Worm (Caenorhabditis elegans): ENCODE data around the gene R04D3.3.

R04D3.3 gene

ce11 chrX:13305779-13306178, 15.3 kb upstream of the R04D3.3 start, which contains the start of gene srd-43:
Gene srd-43 (minus strand): TSS chrX:13305844.
- TF ChIP-seq tbx-37 (GFP tag; conservative IDR thresholded peaks at IDR 0.05) (no peak), ceh-13 (GFP tag; optimal IDR thresholded peaks at IDR 0.05) (no peak), ets-7 (tag; optimal IDR thresholded peaks at IDR 0.05) (no peak), flt-1 (GFP tag; IDR thresholded peaks at IDR 0.05) (no peak), ama-1 (optimal IDR thresholded peaks at IDR 0.05) (no peak), B0310.2 (tag; optimal IDR thresholded peaks at IDR 0.05) (no peak), ceh-36 (tag; optimal IDR thresholded peaks at IDR 0.05) (no peak), hmg-4 (GFP tag; optimal IDR thresholded peaks at IDR 0.05) (no peak), tbx-11 (GFP tag; IDR thresholded peaks at IDR 0.05) (no peak), sea-1 (GFP tag; conservative IDR thresholded peaks at IDR 0.05) (no peak), pes-1 (GFP tag; IDR thresholded peaks at IDR 0.05) (no peak), tra-4 (tag; optimal IDR thresholded peaks at IDR 0.05) (no peak), hmbx-1 (tag; optimal IDR thresholded peaks at IDR 0.05) (no peak), aly-1 (tag; optimal IDR thresholded peaks at IDR 0.05) (no peak)

- TF ChIP-seq B0310.2 (tag; optimal IDR thresholded peaks at IDR 0.05) (no peak), tra-4 (tag; optimal IDR thresholded peaks at IDR 0.05) (no peak), F13C5.2 (tag; optimal IDR thresholded peaks at IDR 0.05) (no peak), hmg-4 (GFP tag; optimal IDR thresholded peaks at IDR 0.05) (no peak), flt-1 (GFP tag; IDR thresholded peaks at IDR 0.05) (no peak), hnd-1 (tag; optimal IDR thresholded peaks at IDR 0.05) (no peak), ceh-13 (GFP tag; optimal IDR thresholded peaks at IDR 0.05) (no peak), ceh-36 (tag; optimal IDR thresholded peaks at IDR 0.05) (no peak), aly-1 (tag; optimal IDR thresholded peaks at IDR 0.05) (no peak), tbx-11 (GFP tag; IDR thresholded peaks at IDR 0.05) (no peak), ets-7 (tag; optimal IDR thresholded peaks at IDR 0.05) (no peak), ama-1 (optimal IDR thresholded peaks at IDR 0.05) (no peak), hmbx-1 (tag; optimal IDR thresholded peaks at IDR 0.05) (no peak), tbx-37 (GFP tag; conservative IDR thresholded peaks at IDR 0.05) (no peak), pes-1 (GFP tag; IDR thresholded peaks at IDR 0.05) (no peak), sea-1 (GFP tag; conservative IDR thresholded peaks at IDR 0.05) (no peak), scrt-1 (GFP tag; IDR thresholded peaks at IDR 0.05) (no peak)
Measured at ce11 chrX:13303357-13303756, 12.9 kb upstream of the R04D3.3 start, which contains the start of gene srd-42. Gene srd-42 (minus strand): TSS chrX:13303457.

DNA sequence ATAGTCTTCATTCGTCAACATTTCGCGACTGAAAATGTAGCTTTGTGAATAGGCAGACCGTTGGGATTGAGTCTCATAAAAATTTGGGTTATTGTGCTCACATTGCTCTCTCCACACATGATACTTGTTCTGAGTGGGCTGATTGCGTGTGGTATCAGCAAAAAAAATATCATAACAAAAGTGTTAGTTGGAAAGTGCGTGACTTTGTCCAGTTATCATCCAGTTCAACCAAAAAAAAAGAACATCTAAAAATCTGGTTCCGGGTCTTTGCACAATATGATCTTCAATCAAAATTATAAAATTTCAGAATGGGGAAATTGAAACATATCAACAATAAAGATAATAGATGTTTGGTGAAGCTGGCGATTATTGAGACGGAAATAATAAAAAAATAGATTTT, 10.1 kb upstream of the R04D3.3 start, which contains the start of gene srd-39:
srd-39 (minus strand) TSS at position 101 of the 400 bp plus-strand sequence.
- TF ChIP-seq F13C5.2 (tag; optimal IDR thresholded peaks at IDR 0.05) (no peak), hmg-4 (GFP tag; optimal IDR thresholded peaks at IDR 0.05) (no peak), hnd-1 (tag; optimal IDR thresholded peaks at IDR 0.05) (no peak), pes-1 (GFP tag; IDR thresholded peaks at IDR 0.05) (no peak), flt-1 (GFP tag; IDR thresholded peaks at IDR 0.05) (no peak), tbx-11 (GFP tag; IDR thresholded peaks at IDR 0.05) (no peak), hmbx-1 (tag; optimal IDR thresholded peaks at IDR 0.05) (no peak), ama-1 (optimal IDR thresholded peaks at IDR 0.05) (no peak), ceh-13 (GFP tag; optimal IDR thresholded peaks at IDR 0.05) (no peak), ceh-36 (tag; optimal IDR thresholded peaks at IDR 0.05) (no peak), tra-4 (tag; optimal IDR thresholded peaks at IDR 0.05) (no peak), tbx-37 (GFP tag; conservative IDR thresholded peaks at IDR 0.05) (no peak), scrt-1 (GFP tag; IDR thresholded peaks at IDR 0.05) (no peak), ets-7 (tag; optimal IDR thresholded peaks at IDR 0.05) (no peak), sea-1 (GFP tag; conservative IDR thresholded peaks at IDR 0.05) (no peak)

DNA sequence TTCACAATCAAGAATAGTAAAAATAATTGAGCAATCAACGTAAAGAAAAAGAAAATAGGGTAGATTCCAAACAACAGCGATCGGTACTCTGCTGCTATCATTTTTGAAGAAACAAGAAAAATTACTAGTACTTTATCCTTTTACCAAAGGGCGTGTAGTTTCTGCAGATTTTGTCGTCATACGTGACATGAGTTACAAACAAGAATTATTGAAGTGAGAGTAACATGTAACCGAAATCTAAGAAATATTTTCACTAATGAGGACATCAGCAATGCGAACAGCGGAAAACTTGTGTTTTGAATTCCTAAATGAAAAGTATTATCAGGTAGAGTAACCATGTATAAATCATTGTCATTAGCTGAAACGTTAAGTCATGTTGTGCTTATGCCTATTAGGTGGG, 4.2 kb upstream of the R04D3.3 start, which contains the start of gene srd-36:
srd-36 (minus strand) TSS at position 101 of the 400 bp plus-strand sequence.
- TF ChIP-seq hmg-4 (GFP tag; optimal IDR thresholded peaks at IDR 0.05) (no peak), tra-4 (tag; optimal IDR thresholded peaks at IDR 0.05) (no peak), flt-1 (GFP tag; IDR thresholded peaks at IDR 0.05) (no peak), F13C5.2 (tag; optimal IDR thresholded peaks at IDR 0.05) (no peak), sea-1 (GFP tag; conservative IDR thresholded peaks at IDR 0.05) (no peak), ceh-36 (tag; optimal IDR thresholded peaks at IDR 0.05) (no peak), hmbx-1 (tag; optimal IDR thresholded peaks at IDR 0.05) (no peak), ceh-13 (GFP tag; optimal IDR thresholded peaks at IDR 0.05) (no peak), scrt-1 (GFP tag; IDR thresholded peaks at IDR 0.05) (no peak), tbx-11 (GFP tag; IDR thresholded peaks at IDR 0.05) (no peak), pes-1 (GFP tag; IDR thresholded peaks at IDR 0.05) (no peak), ets-7 (tag; optimal IDR thresholded peaks at IDR 0.05) (no peak), aly-1 (tag; optimal IDR thresholded peaks at IDR 0.05) (no peak), hnd-1 (tag; optimal IDR thresholded peaks at IDR 0.05) (no peak), tbx-37 (GFP tag; conservative IDR thresholded peaks at IDR 0.05) (no peak)

DNA sequence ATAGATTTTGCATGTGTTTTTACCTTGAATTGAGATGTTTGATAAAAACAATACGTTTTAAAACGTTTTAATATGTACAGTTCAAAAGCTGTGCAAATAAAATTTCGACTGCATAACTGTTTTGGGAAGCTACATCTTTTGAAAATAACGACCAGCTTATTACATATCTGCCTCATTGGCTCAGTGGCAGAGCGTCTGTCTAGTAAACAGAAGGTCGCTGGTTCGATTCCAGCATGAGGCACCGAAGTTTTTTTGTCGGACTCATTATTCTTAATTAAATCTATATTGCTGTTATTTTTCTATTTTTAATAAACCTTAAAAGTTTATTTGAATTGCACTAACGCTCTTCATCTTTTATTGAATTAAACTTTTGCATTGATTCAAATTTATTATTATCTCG, 2.6 kb upstream of the R04D3.3 start:
- TF ChIP-seq pes-1 (GFP tag; IDR thresholded peaks at IDR 0.05) (no peak), ceh-13 (GFP tag; optimal IDR thresholded peaks at IDR 0.05) (no peak), scrt-1 (GFP tag; IDR thresholded peaks at IDR 0.05) (no peak), hmg-4 (GFP tag; optimal IDR thresholded peaks at IDR 0.05) (no peak), tbx-11 (GFP tag; IDR thresholded peaks at IDR 0.05) (no peak), tbx-37 (GFP tag; conservative IDR thresholded peaks at IDR 0.05) (no peak), flt-1 (GFP tag; IDR thresholded peaks at IDR 0.05) (no peak), ceh-36 (tag; optimal IDR thresholded peaks at IDR 0.05) (no peak), B0310.2 (tag; optimal IDR thresholded peaks at IDR 0.05) (no peak), ama-1 (optimal IDR thresholded peaks at IDR 0.05) (no peak), tra-4 (tag; optimal IDR thresholded peaks at IDR 0.05) (no peak), hnd-1 (tag; optimal IDR thresholded peaks at IDR 0.05) (no peak), aly-1 (tag; optimal IDR thresholded peaks at IDR 0.05) (no peak), ets-7 (tag; optimal IDR thresholded peaks at IDR 0.05) (no peak), hmbx-1 (tag; optimal IDR thresholded peaks at IDR 0.05) (no peak), F13C5.2 (tag; optimal IDR thresholded peaks at IDR 0.05) (no peak), sea-1 (GFP tag; conservative IDR thresholded peaks at IDR 0.05) (no peak)

ce11 chrX:13291506-13291905, 1.1 kb upstream of the R04D3.3 start, which contains the start of gene srd-38:
Gene srd-38 (plus strand): TSS chrX:13291806.
- TF ChIP-seq ama-1 (optimal IDR thresholded peaks at IDR 0.05) = no peak
- no peak for TF ChIP-seq sea-1 (GFP tag; conservative IDR thresholded peaks at IDR 0.05)
- TF ChIP-seq pes-1 (GFP tag; IDR thresholded peaks at IDR 0.05) = no peak
- TF ChIP-seq scrt-1 (GFP tag; IDR thresholded peaks at IDR 0.05) = no peak
- TF ChIP-seq ets-7 (tag; optimal IDR thresholded peaks at IDR 0.05) = no peak
- TF ChIP-seq ceh-36 (tag; optimal IDR thresholded peaks at IDR 0.05) = no peak
- no peak for TF ChIP-seq tbx-11 (GFP tag; IDR thresholded peaks at IDR 0.05)
- TF ChIP-seq aly-1 (tag; optimal IDR thresholded peaks at IDR 0.05) = no peak
- no peak for TF ChIP-seq F13C5.2 (tag; optimal IDR thresholded peaks at IDR 0.05)
- no peak for TF ChIP-seq hnd-1 (tag; optimal IDR thresholded peaks at IDR 0.05)
- TF ChIP-seq B0310.2 (tag; optimal IDR thresholded peaks at IDR 0.05) = no peak
- TF ChIP-seq tbx-37 (GFP tag; conservative IDR thresholded peaks at IDR 0.05) = no peak
- TF ChIP-seq flt-1 (GFP tag; IDR thresholded peaks at IDR 0.05) = no peak
- no peak for TF ChIP-seq hmg-4 (GFP tag; optimal IDR thresholded peaks at IDR 0.05)
- no peak for TF ChIP-seq tra-4 (tag; optimal IDR thresholded peaks at IDR 0.05)
- no peak for TF ChIP-seq hmbx-1 (tag; optimal IDR thresholded peaks at IDR 0.05)
- no peak for TF ChIP-seq ceh-13 (GFP tag; optimal IDR thresholded peaks at IDR 0.05)
